Fruit fly (Drosophila melanogaster) whole organism, embryonic: ENCODE data around the gene Muc4B.

Experiments used
- ATbp ChIP-seq: fragments of 200-800 bp; sonication (Bioruptor generic); optimal IDR thresholded peaks from 2 replicates; lab custom pipeline; 2017; ENCODE audit warnings: missing biosample characterization, mild to moderate bottlenecking, missing genetic modification characterization, missing genetic modification reagents
- Abd-B ChIP-seq: fragments of 200-800 bp; sonication (Bioruptor generic); optimal IDR thresholded peaks from 2 replicates; lab custom pipeline; 2018; ENCODE audit warnings: missing biosample characterization, mild to moderate bottlenecking, missing genetic modification characterization, moderate library complexity
- BEAF-32 ChIP-seq: fragments of 200-800 bp; sonication (Bioruptor generic); optimal IDR thresholded peaks from 3 replicates; lab custom pipeline; 2017; ENCODE audit warnings: missing biosample characterization, missing genetic modification characterization, mild to moderate bottlenecking, moderate library complexity, missing genetic modification reagents
- CG15696 ChIP-seq: fragments of 200-800 bp; sonication (Bioruptor generic); optimal IDR thresholded peaks from 2 replicates; lab custom pipeline; 2019; ENCODE audit warnings: missing biosample characterization, mild to moderate bottlenecking, missing genetic modification characterization, moderate library complexity
- CG1647 ChIP-seq: fragments of 200-800 bp; sonication (Bioruptor generic); optimal IDR thresholded peaks from 3 replicates; lab custom pipeline; 2016; ENCODE audit warnings: missing biosample characterization, missing genetic modification characterization
- CG16779 ChIP-seq: fragments of 200-800 bp; sonication (Bioruptor generic); IDR thresholded peaks from 2 replicates; pipeline ENCODE4 v1.3.6; 2022; ENCODE audit warnings: missing biosample characterization, missing genetic modification characterization
- CG17802 ChIP-seq: fragments of 200-800 bp; sonication (Bioruptor generic); optimal IDR thresholded peaks from 2 replicates; lab custom pipeline; 2018; ENCODE audit warnings: missing biosample characterization, mild to moderate bottlenecking, missing genetic modification characterization, moderate library complexity
- CG2202 ChIP-seq: fragments of 200-800 bp; sonication (Bioruptor generic); optimal IDR thresholded peaks from 2 replicates; lab custom pipeline; 2018; ENCODE audit warnings: missing biosample characterization, mild to moderate bottlenecking, missing genetic modification characterization
- CG2875 ChIP-seq: fragments of 200-800 bp; sonication (Bioruptor generic); optimal IDR thresholded peaks from 2 replicates; lab custom pipeline; 2017; ENCODE audit warnings: missing biosample characterization, mild to moderate bottlenecking, missing genetic modification characterization, missing genetic modification reagents
- CG31388 ChIP-seq: fragments of 200-800 bp; sonication (Bioruptor generic); optimal IDR thresholded peaks from 2 replicates; lab custom pipeline; 2016; ENCODE audit warnings: missing biosample characterization, missing genetic modification characterization
- CG3726 ChIP-seq: fragments of 200-800 bp; sonication (Bioruptor generic); IDR thresholded peaks from 3 replicates; pipeline ENCODE4, ENCODE4 v1.3.6; 2022; ENCODE audit warnings: missing biosample characterization, missing genetic modification characterization
- CG4617 ChIP-seq: fragments of 200-800 bp; sonication (Bioruptor generic); optimal IDR thresholded peaks from 3 replicates; lab custom pipeline; 2016; ENCODE audit warnings: missing biosample characterization, missing genetic modification characterization, borderline replicate concordance
- CG4820 ChIP-seq: fragments of 200-800 bp; sonication (Bioruptor generic); optimal IDR thresholded peaks from 3 replicates; lab custom pipeline; 2016; ENCODE audit warnings: missing biosample characterization, missing genetic modification characterization
- CG4854 ChIP-seq: fragments of 200-800 bp; sonication (Bioruptor generic); optimal IDR thresholded peaks from 2 replicates; lab custom pipeline; 2016; ENCODE audit warnings: missing biosample characterization, missing genetic modification characterization, inconsistent platforms
- CG6683 ChIP-seq: fragments of 200-800 bp; sonication (Bioruptor generic); optimal IDR thresholded peaks from 2 replicates; lab custom pipeline; 2017; ENCODE audit warnings: missing biosample characterization, mild to moderate bottlenecking, missing genetic modification characterization, missing genetic modification reagents
- CG7271 ChIP-seq: fragments of 200-800 bp; sonication (Bioruptor generic); optimal IDR thresholded peaks from 2 replicates; lab custom pipeline; 2018; ENCODE audit warnings: missing biosample characterization, mild to moderate bottlenecking, missing genetic modification characterization, moderate library complexity
- CG7372 ChIP-seq: fragments of 200-800 bp; sonication (Bioruptor generic); IDR thresholded peaks from 2 replicates; pipeline ENCODE4 v1.3.6; 2022; ENCODE audit warnings: missing biosample characterization, missing genetic modification characterization
- CG7786 ChIP-seq: fragments of 200-800 bp; sonication (Bioruptor generic); optimal IDR thresholded peaks from 2 replicates; lab custom pipeline; 2016; ENCODE audit warnings: missing biosample characterization, missing genetic modification characterization
- CG7987 ChIP-seq: fragments of 200-800 bp; sonication (Bioruptor generic); optimal IDR thresholded peaks from 2 replicates; lab custom pipeline; 2018; ENCODE audit warnings: missing biosample characterization, mild to moderate bottlenecking, missing genetic modification characterization, moderate library complexity
- CG8478 ChIP-seq: fragments of >200 bp; optimal IDR thresholded peaks from 2 replicates; lab custom pipeline; 2018
- Camta ChIP-seq: fragments of 200-800 bp; sonication (Bioruptor generic); optimal IDR thresholded peaks from 2 replicates; lab custom pipeline; 2016; ENCODE audit warnings: missing biosample characterization, missing genetic modification characterization
- Dfd ChIP-seq, 2 experiments: fragments of >200 bp; optimal IDR thresholded peaks; 2 replicates each; lab custom pipeline; 2017; ENCODE audit warnings: missing biosample characterization in 2 of 2, missing genetic modification characterization in 2 of 2
- Drgx ChIP-seq: fragments of 200-800 bp; sonication (Bioruptor generic); IDR thresholded peaks from 2 replicates; pipeline ENCODE4 v1.3.6; 2022; ENCODE audit warnings: missing biosample characterization, missing genetic modification characterization
- E2f1 ChIP-seq: fragments of 200-800 bp; sonication (Bioruptor generic); IDR thresholded peaks from 2 replicates; pipeline ENCODE4 v1.3.6; 2022; ENCODE audit warnings: missing biosample characterization, missing genetic modification characterization
- HLH3B ChIP-seq: fragments of 200-800 bp; sonication (Bioruptor generic); IDR thresholded peaks from 2 replicates; pipeline ENCODE4 v1.3.6; 2022; ENCODE audit warnings: missing biosample characterization, missing genetic modification characterization
- HLH54F ChIP-seq: fragments of 200-800 bp; sonication (Bioruptor generic); optimal IDR thresholded peaks from 3 replicates; lab custom pipeline; 2016; ENCODE audit warnings: missing biosample characterization, missing genetic modification characterization
- Rfx ChIP-seq: fragments of 200-800 bp; sonication (Bioruptor generic); IDR thresholded peaks from 2 replicates; pipeline ENCODE4 v1.3.6; 2022; ENCODE audit warnings: missing biosample characterization, missing genetic modification characterization
- Side ChIP-seq: fragments of 200-800 bp; sonication (Bioruptor generic); optimal IDR thresholded peaks from 2 replicates; lab custom pipeline; 2016; ENCODE audit warnings: missing biosample characterization, missing genetic modification characterization
- Sry-β ChIP-seq: fragments of 200-800 bp; sonication (Bioruptor generic); optimal IDR thresholded peaks from 2 replicates; lab custom pipeline; 2018; ENCODE audit warnings: missing biosample characterization, mild to moderate bottlenecking, missing genetic modification characterization, moderate library complexity
- Taf1 ChIP-seq: fragments of 200-800 bp; sonication (Bioruptor generic); IDR thresholded peaks from 2 replicates; pipeline ENCODE4 v1.3.6; 2022; ENCODE audit warnings: missing biosample characterization, missing genetic modification characterization
- Tbp ChIP-seq: fragments of >200 bp; optimal IDR thresholded peaks from 2 replicates; lab custom pipeline; 2018; ENCODE audit warnings: missing biosample characterization, missing genetic modification characterization
- bowl ChIP-seq: fragments of 200-800 bp; sonication (Bioruptor generic); IDR thresholded peaks from 2 replicates; pipeline ENCODE4 v1.3.6; 2022; ENCODE audit warnings: missing biosample characterization, missing genetic modification characterization
- dan ChIP-seq: fragments of 200-800 bp; sonication (Bioruptor generic); IDR thresholded peaks from 2 replicates; pipeline ENCODE4 v1.3.6; 2022; ENCODE audit warnings: missing biosample characterization, missing genetic modification characterization
- fd3F ChIP-seq: fragments of 200-800 bp; sonication (Bioruptor generic); optimal IDR thresholded peaks from 2 replicates; lab custom pipeline; 2018; ENCODE audit warnings: missing biosample characterization, mild to moderate bottlenecking, missing genetic modification characterization, moderate library complexity
- grau ChIP-seq: fragments of 200-800 bp; optimal IDR thresholded peaks from 3 replicates; lab custom pipeline; 2019; ENCODE audit warnings: missing biosample characterization, mild to moderate bottlenecking, missing genetic modification characterization, moderate library complexity
- grn ChIP-seq: fragments of 200-800 bp; sonication (Bioruptor generic); optimal IDR thresholded peaks from 3 replicates; lab custom pipeline; 2017; ENCODE audit warnings: missing biosample characterization, missing genetic modification characterization
- gt ChIP-seq: fragments of 200-800 bp; sonication (Bioruptor generic); IDR thresholded peaks from 2 replicates; pipeline ENCODE4 v1.3.6; 2022; ENCODE audit warnings: missing biosample characterization, missing genetic modification characterization
- nau ChIP-seq: fragments of 200-800 bp; sonication (Bioruptor generic); optimal IDR thresholded peaks from 3 replicates; lab custom pipeline; 2017; ENCODE audit warnings: missing biosample characterization, mild to moderate bottlenecking, missing genetic modification characterization, missing genetic modification reagents
- nerfin-2 ChIP-seq: fragments of 200-800 bp; sonication (Bioruptor generic); IDR thresholded peaks from 2 replicates; pipeline ENCODE4 v1.3.6; 2022; ENCODE audit warnings: missing biosample characterization, missing genetic modification characterization; ENCODE audit not compliant: partially characterized antibody
- p53 ChIP-seq: fragments of 200-800 bp; sonication (Bioruptor generic); optimal IDR thresholded peaks from 2 replicates; lab custom pipeline; 2016; ENCODE audit warnings: missing biosample characterization, missing genetic modification characterization
- pho ChIP-seq: fragments of 200-800 bp; sonication (Bioruptor generic); optimal IDR thresholded peaks from 2 replicates; lab custom pipeline; 2016; ENCODE audit warnings: missing biosample characterization, missing genetic modification characterization
- run ChIP-seq: fragments of 200-800 bp; sonication (Bioruptor generic); optimal IDR thresholded peaks from 3 replicates; lab custom pipeline; 2018; ENCODE audit warnings: missing biosample characterization, mild to moderate bottlenecking, missing genetic modification characterization
- sc ChIP-seq, 3 experiments: fragments of >200 bp in 2 of 3; fragments of 200-800 bp in 1 of 3; sonication (Bioruptor generic) in 1 of 3; optimal IDR thresholded peaks; 2 replicates in 2 of 3; 3 replicates in 1 of 3; lab custom pipeline; 2017; ENCODE audit warnings: mild to moderate bottlenecking in 1 of 3, missing biosample characterization in 1 of 3, missing genetic modification characterization in 1 of 3, missing genetic modification reagents in 1 of 3
- sna ChIP-seq: fragments of 200-800 bp; sonication (Bioruptor generic); IDR thresholded peaks from 2 replicates; pipeline ENCODE4 v1.3.6; 2022; ENCODE audit warnings: missing biosample characterization, missing genetic modification characterization; ENCODE audit not compliant: partially characterized antibody
- so ChIP-seq: fragments of 200-800 bp; sonication (Bioruptor generic); IDR thresholded peaks from 3 replicates; pipeline ENCODE4 v1.3.6; 2022; ENCODE audit warnings: missing biosample characterization, missing genetic modification characterization
- ssp ChIP-seq: fragments of 200-800 bp; sonication (Bioruptor generic); IDR thresholded peaks from 2 replicates; pipeline ENCODE4 v1.3.6; 2022; ENCODE audit warnings: missing biosample characterization, missing genetic modification characterization
- tin ChIP-seq: fragments of 200-800 bp; sonication (Bioruptor generic); optimal IDR thresholded peaks from 3 replicates; lab custom pipeline; 2016; ENCODE audit warnings: missing biosample characterization, missing genetic modification characterization
- toy ChIP-seq: fragments of 200-800 bp; sonication (Bioruptor generic); IDR thresholded peaks from 2 replicates; pipeline ENCODE4 v1.3.6; 2022; ENCODE audit warnings: missing biosample characterization, missing genetic modification characterization
- trh ChIP-seq: fragments of 200-800 bp; sonication (Bioruptor generic); optimal IDR thresholded peaks from 2 replicates; lab custom pipeline; 2016; ENCODE audit warnings: missing biosample characterization, missing genetic modification characterization
- yki ChIP-seq: fragments of >200 bp; optimal IDR thresholded peaks from 3 replicates; lab custom pipeline; 2018
- zen2 ChIP-seq: fragments of 200-800 bp; sonication (Bioruptor generic); IDR thresholded peaks from 3 replicates; pipeline ENCODE4 v1.3.6; 2022; ENCODE audit warnings: missing biosample characterization, missing genetic modification characterization; ENCODE audit not compliant: partially characterized antibody
- zfh2 ChIP-seq: fragments of 200-800 bp; sonication (Bioruptor generic); optimal IDR thresholded peaks from 2 replicates; lab custom pipeline; 2016; ENCODE audit warnings: missing biosample characterization, missing genetic modification characterization

Muc4B gene

dm6 chrX:4262661-4263060 lies 16.7 kb upstream of the Muc4B start (continued):
- no peak for TF ChIP-seq fd3F (GFP tag; lab: Kevin White, UChicago)
- no peak for TF ChIP-seq sna
- no peak for TF ChIP-seq trh (GFP tag; lab: Kevin White, UChicago)
- no peak for TF ChIP-seq CG8478 (lab: Kevin White, UChicago)
- no peak for TF ChIP-seq nerfin-2 (GFP tag; lab: Robert Waterston, UW)
- peak; percentile 40 for TF ChIP-seq Side (GFP tag; lab: Kevin White, UChicago)
- TF ChIP-seq CG7372 (GFP tag; lab: Robert Waterston, UW): peak; percentile 18; the same call in 1 of the 2 replicates
- TF ChIP-seq HLH3B (GFP tag; lab: Robert Waterston, UW): 0 out of 2 replicates have a peak, but pooled peaks have one; percentile 50
- TF ChIP-seq toy: no peak
- TF ChIP-seq bowl (GFP tag; lab: Robert Waterston, UW): no peak
- TF ChIP-seq Drgx (GFP tag; lab: Robert Waterston, UW): no peak
- TF ChIP-seq CG2202: no peak
- no peak for TF ChIP-seq ssp
- TF ChIP-seq HLH54F (GFP tag; lab: Kevin White, UChicago): peak; percentile 19
- no peak for TF ChIP-seq gt (GFP tag; lab: Robert Waterston, UW)
- peak; percentile 36 for TF ChIP-seq CG7786 (GFP tag; lab: Kevin White, UChicago)
- TF ChIP-seq nau (GFP tag; lab: Kevin White, UChicago): no peak
- no peak for TF ChIP-seq yki (lab: Kevin White, UChicago)
- no peak for TF ChIP-seq Dfd (GFP tag; optimal IDR thresholded peaks at IDR 0.05; lab: Kevin White, UChicago)
- no peak for TF ChIP-seq sc (optimal IDR thresholded peaks at IDR 0.05; lab: Kevin White, UChicago)
- no peak for TF ChIP-seq sc (GFP tag; optimal IDR thresholded peaks at IDR 0.05; lab: Kevin White, UChicago)
- no peak for TF ChIP-seq CG1647 (GFP tag; lab: Kevin White, UChicago)
- TF ChIP-seq Abd-B (GFP tag; lab: Kevin White, UChicago): peak; percentile 26
- TF ChIP-seq CG16779 (GFP tag; lab: Robert Waterston, UW): no peak
- TF ChIP-seq CG17802 (tag; lab: Kevin White, UChicago): no peak
- TF ChIP-seq CG31388 (GFP tag; lab: Kevin White, UChicago): no peak
- TF ChIP-seq tin: peak; percentile 25
- no peak for TF ChIP-seq CG3726 (GFP tag; lab: Robert Waterston, UW)
- no peak for TF ChIP-seq dan (GFP tag; lab: Robert Waterston, UW)
- no peak for TF ChIP-seq zen2 (GFP tag; lab: Robert Waterston, UW)
- no peak for TF ChIP-seq CG4854 (GFP tag; lab: Kevin White, UChicago)
- no peak for TF ChIP-seq BEAF-32 (GFP tag; lab: Kevin White, UChicago)
- TF ChIP-seq so (GFP tag; lab: Robert Waterston, UW): no peak
- TF ChIP-seq pho (GFP tag; lab: Kevin White, UChicago): peak; percentile 20
- no peak for TF ChIP-seq p53 (GFP tag; lab: Kevin White, UChicago)
- peak; percentile 72 for TF ChIP-seq Rfx (GFP tag; lab: Robert Waterston, UW)
- TF ChIP-seq Camta: no peak
- TF ChIP-seq zfh2 (GFP tag; lab: Kevin White, UChicago): peak; percentile 23
- TF ChIP-seq CG2875 (GFP tag; lab: Kevin White, UChicago): no peak
- no peak for TF ChIP-seq CG4820 (GFP tag; lab: Kevin White, UChicago)
- TF ChIP-seq CG7987 (GFP tag; lab: Kevin White, UChicago): no peak
- no peak for TF ChIP-seq CG7271
- no peak; the same call in 1 of the 2 replicates for TF ChIP-seq Taf1 (GFP tag; lab: Robert Waterston, UW)
- peak; percentile 45 for TF ChIP-seq ATbp (GFP tag; lab: Kevin White, UChicago)
- TF ChIP-seq Sry-β (GFP tag; lab: Kevin White, UChicago): no peak
- no peak for TF ChIP-seq CG6683 (GFP tag; lab: Kevin White, UChicago)
- no peak for TF ChIP-seq run (tag; lab: Kevin White, UChicago)
- TF ChIP-seq grn (GFP tag; lab: Kevin White, UChicago): no peak
- TF ChIP-seq grau (tag; lab: Kevin White, UChicago): peak; percentile 64
- no peak for TF ChIP-seq CG15696 (tag; lab: Kevin White, UChicago)
- TF ChIP-seq E2f1 (GFP tag; lab: Robert Waterston, UW): 0 out of 2 replicates have a peak, but pooled peaks have one; percentile 39
- no peak for TF ChIP-seq CG4617
- no peak for TF ChIP-seq Tbp (GFP tag; lab: Kevin White, UChicago)
